Worm (Caenorhabditis elegans): ENCODE measurements around the gene tmc-1.

DNA sequence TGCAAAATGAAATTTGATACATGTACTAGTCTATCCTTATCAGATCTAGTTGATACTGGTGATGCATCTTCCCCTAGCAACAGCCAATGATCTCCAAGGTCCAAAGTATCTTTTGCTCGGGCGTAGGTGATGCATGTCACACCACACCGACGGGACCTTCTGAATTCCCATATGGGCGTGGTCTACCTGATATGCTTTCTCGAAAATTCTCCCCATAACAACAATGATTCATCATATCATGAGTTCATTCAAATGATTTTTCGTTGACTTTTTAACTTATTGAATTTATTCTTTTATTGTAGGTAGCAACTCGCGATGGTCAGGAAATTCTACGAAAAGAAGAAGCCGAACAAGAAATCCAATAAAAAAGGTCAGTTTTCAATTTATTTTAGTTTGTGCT is 47.1 kb downstream of the tmc-1 start, which contains the start of gene C46H3.1:
- no peak for TF ChIP-seq nhr-25 (tag; optimal IDR thresholded peaks at IDR 0.05; ENCODE audit: borderline replicate concordance, insufficient read depth)
- no peak for TF ChIP-seq Y75B8A.6 (GFP tag; IDR thresholded peaks at IDR 0.05)
- TF ChIP-seq egl-27 (tag; optimal IDR thresholded peaks at IDR 0.05), result no peak
- TF ChIP-seq lir-3 (tag; optimal IDR thresholded peaks at IDR 0.05), result no peak
- no peak for TF ChIP-seq mdl-1 (tag; optimal IDR thresholded peaks at IDR 0.05)
- TF ChIP-seq unc-62 (GFP tag; optimal IDR thresholded peaks at IDR 0.05 in 1 of 2), result no peak
- TF ChIP-seq unc-62 (tag; optimal IDR thresholded peaks at IDR 0.05), result no peak
- no peak for TF ChIP-seq aly-2 (tag; optimal IDR thresholded peaks at IDR 0.05)
- TF ChIP-seq hif-1 (tag; optimal IDR thresholded peaks at IDR 0.05), result no peak
- TF ChIP-seq unc-39 (tag; optimal IDR thresholded peaks at IDR 0.05), result no peak
- TF ChIP-seq dpl-1 (GFP tag; optimal IDR thresholded peaks at IDR 0.05), result no peak
- TF ChIP-seq daf-12 (tag; optimal IDR thresholded peaks at IDR 0.05), result no peak
- TF ChIP-seq nhr-41 (GFP tag; IDR thresholded peaks at IDR 0.05), result no peak
- TF ChIP-seq dve-1 (tag; optimal IDR thresholded peaks at IDR 0.05; ENCODE audit: insufficient read depth), result no peak
- no peak for TF ChIP-seq mep-1 (tag; optimal IDR thresholded peaks at IDR 0.05)

Data from whole organism, L4 larva.